Worm (Caenorhabditis elegans): ENCODE data around the gene Y17G9A.2.

DNA sequence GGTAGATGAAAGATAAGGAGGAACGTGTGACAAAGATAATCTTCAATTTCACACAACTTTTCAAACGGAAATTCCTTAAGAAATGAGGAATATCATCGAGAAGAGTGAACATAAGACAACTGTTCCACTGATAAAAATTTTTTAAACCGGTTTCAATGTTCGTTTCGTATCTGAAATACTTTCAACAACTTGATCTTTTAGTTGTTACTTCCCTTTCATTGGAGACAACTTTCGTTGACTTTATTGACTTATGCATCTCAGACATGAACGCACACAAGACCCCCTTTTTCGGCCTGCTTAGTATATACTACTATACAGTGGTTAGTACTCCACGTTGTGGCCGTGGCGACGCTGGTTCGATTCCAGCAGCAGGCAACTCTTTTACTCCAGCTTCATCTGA is 5.4 kb upstream of the Y17G9A.2 start, which contains the start of the genes Y17G9A.4 and str-173:
- TF ChIP-seq W03F9.2 (tag; optimal IDR thresholded peaks at IDR 0.05) (no peak), him-1 (tag; optimal IDR thresholded peaks at IDR 0.05) (no peak)
